Fruit fly (Drosophila melanogaster): ENCODE data around the gene pll.

Gene pll

dm6 chr3R:27273118-27274062, 20.4 kb upstream of the pll start, which contains the start of gene CG5934 (continued):
- TF ChIP-seq CG8290 (GFP tag; optimal IDR thresholded peaks at IDR 0.05) = peak; percentile 46
- no peak for TF ChIP-seq CG8290 (tag; optimal IDR thresholded peaks at IDR 0.05)
- TF ChIP-seq gfzf (GFP tag; optimal IDR thresholded peaks at IDR 0.05) = peak; percentile 25
- TF ChIP-seq Sry-δ (GFP tag; optimal IDR thresholded peaks at IDR 0.05) = peak; percentile 42
- peak; percentile 67 for TF ChIP-seq zfh2 (GFP tag; optimal IDR thresholded peaks at IDR 0.05)
- peak; percentile 23; the same call in 1 of the 2 replicates for TF ChIP-seq CG10366 (GFP tag; IDR thresholded peaks at IDR 0.05)
- peak; percentile 27; the same call in 1 of the 3 replicates for TF ChIP-seq Aef1 (GFP tag; IDR thresholded peaks at IDR 0.05)
- TF ChIP-seq CG17912 (GFP tag; optimal IDR thresholded peaks at IDR 0.05) = peak; percentile 1
- peak; percentile 70 for TF ChIP-seq Ets97D (GFP tag; optimal IDR thresholded peaks at IDR 0.05)
- 0 out of 3 replicates have a peak, but pooled peaks have one; percentile 40 for TF ChIP-seq Dbx (GFP tag; IDR thresholded peaks at IDR 0.05)
- peak; percentile 10 for TF ChIP-seq CG13775 (GFP tag; optimal IDR thresholded peaks at IDR 0.05)
- no peak for TF ChIP-seq CG30431 (GFP tag; optimal IDR thresholded peaks at IDR 0.05)
- no peak for TF ChIP-seq CG7357 (GFP tag; IDR thresholded peaks at IDR 0.05)
- TF ChIP-seq mam (GFP tag; optimal IDR thresholded peaks at IDR 0.05) = peak; percentile 68
- peak; percentile 9 for TF ChIP-seq CG8089 (GFP tag; optimal IDR thresholded peaks at IDR 0.05)
- peak; percentile 7 for TF ChIP-seq CG3407 (GFP tag; optimal IDR thresholded peaks at IDR 0.05)
- TF ChIP-seq Jarid2 (GFP tag; optimal IDR thresholded peaks at IDR 0.05) = no peak
- TF ChIP-seq cwo (GFP tag; optimal IDR thresholded peaks at IDR 0.05) = no peak
- no peak for TF ChIP-seq CG10462 (GFP tag; optimal IDR thresholded peaks at IDR 0.05)
- peak; percentile 56 for TF ChIP-seq CG2116 (GFP tag; optimal IDR thresholded peaks at IDR 0.05)
- peak; percentile 28 for TF ChIP-seq Dad (GFP tag; optimal IDR thresholded peaks at IDR 0.05)
- TF ChIP-seq ems (GFP tag; optimal IDR thresholded peaks at IDR 0.05) = peak; percentile 57
- peak; percentile 8 for TF ChIP-seq CG1529 (GFP tag; optimal IDR thresholded peaks at IDR 0.05)
- TF ChIP-seq fru (optimal IDR thresholded peaks at IDR 0.05) = no peak
- peak; percentile 1 for TF ChIP-seq ewg (GFP tag; optimal IDR thresholded peaks at IDR 0.05)
- TF ChIP-seq CG34376 (GFP tag; optimal IDR thresholded peaks at IDR 0.05) = peak; percentile 35
- peak; percentile 32; the same call in 1 of the 2 replicates for TF ChIP-seq Ptx1 (GFP tag; IDR thresholded peaks at IDR 0.05)
- TF ChIP-seq CG3995 (GFP tag; optimal IDR thresholded peaks at IDR 0.05) = peak; percentile 25
- TF ChIP-seq Rfx (GFP tag; IDR thresholded peaks at IDR 0.05) = peak; percentile 67
- TF ChIP-seq CG10979 (tag; optimal IDR thresholded peaks at IDR 0.05) = no peak
- no peak for TF ChIP-seq nerfin-1 (tag; optimal IDR thresholded peaks at IDR 0.05)
- peak; percentile 25; the same call in 1 of the 2 replicates for TF ChIP-seq amos (GFP tag; IDR thresholded peaks at IDR 0.05; ENCODE audit: partially characterized antibody)
- TF ChIP-seq CG7839 (tag; optimal IDR thresholded peaks at IDR 0.05) = peak; percentile 21
- TF ChIP-seq GATAe (GFP tag; conservative IDR thresholded peaks at IDR 0.05) = no peak
- peak; percentile 59; the same call in 1 of the 2 replicates for TF ChIP-seq NFAT (GFP tag; IDR thresholded peaks at IDR 0.05)
- peak; percentile 38 for TF ChIP-seq jumu (GFP tag; optimal IDR thresholded peaks at IDR 0.05)
- peak; percentile 24 for TF ChIP-seq scrt (GFP tag; optimal IDR thresholded peaks at IDR 0.05)
- peak; percentile 61 for TF ChIP-seq CG1647 (GFP tag; optimal IDR thresholded peaks at IDR 0.05)
- peak; percentile 12 for TF ChIP-seq CG18476 (GFP tag; optimal IDR thresholded peaks at IDR 0.05)
- TF ChIP-seq Nf-YC (tag; optimal IDR thresholded peaks at IDR 0.05) = peak; percentile 5
- no peak for TF ChIP-seq CG11695 (GFP tag; IDR thresholded peaks at IDR 0.05)
- no peak for TF ChIP-seq CG17361 (GFP tag; IDR thresholded peaks at IDR 0.05)
- peak; percentile 51 for TF ChIP-seq nom (GFP tag; optimal IDR thresholded peaks at IDR 0.05)
- peak; percentile 25 for TF ChIP-seq CG4282 (GFP tag; optimal IDR thresholded peaks at IDR 0.05)
- 0 out of 3 replicates have a peak, but pooled peaks have one; percentile 9 for TF ChIP-seq row (GFP tag; IDR thresholded peaks at IDR 0.05)
- TF ChIP-seq sqz (GFP tag; optimal IDR thresholded peaks at IDR 0.05) = peak; percentile 14
- no peak for TF ChIP-seq fd64A (GFP tag; optimal IDR thresholded peaks at IDR 0.05)
- TF ChIP-seq sug (tag; optimal IDR thresholded peaks at IDR 0.05) = peak; percentile 26
- peak; percentile 32 for TF ChIP-seq Abd-B (GFP tag; optimal IDR thresholded peaks at IDR 0.05)

Data from whole organism, embryonic.